Worm (Caenorhabditis elegans): ENCODE data around the gene lec-6.

Gene lec-6

ce11 chrIII:600316-600932 is at the start of gene lec-6:
lec-6 (minus strand) TSS chrIII:600366.
- TF ChIP-seq W03F9.2 (tag; optimal IDR thresholded peaks at IDR 0.05) (no peak), dao-5 (tag; optimal IDR thresholded peaks at IDR 0.05) (no peak), him-1 (tag; optimal IDR thresholded peaks at IDR 0.05) (no peak)

ce11 chrIII:649935-650334 is 49.8 kb upstream of the lec-6 start:
- TF ChIP-seq dao-5 (tag; optimal IDR thresholded peaks at IDR 0.05) = no peak
- no peak for TF ChIP-seq W03F9.2 (tag; optimal IDR thresholded peaks at IDR 0.05)
- no peak for TF ChIP-seq him-1 (tag; optimal IDR thresholded peaks at IDR 0.05)

- TF ChIP-seq W03F9.2 (tag; optimal IDR thresholded peaks at IDR 0.05) (no peak), dao-5 (tag; optimal IDR thresholded peaks at IDR 0.05) (no peak), him-1 (tag; optimal IDR thresholded peaks at IDR 0.05) (no peak)
Observed at ce11 chrIII:647248-647647, 47.1 kb upstream of the lec-6 start.

- TF ChIP-seq dao-5 (tag; optimal IDR thresholded peaks at IDR 0.05) (no peak), W03F9.2 (tag; optimal IDR thresholded peaks at IDR 0.05) (no peak), him-1 (tag; optimal IDR thresholded peaks at IDR 0.05) (no peak)
Observed at ce11 chrIII:646454-646853, 46.3 kb upstream of the lec-6 start, which contains the start of gene orai-1. orai-1 (plus strand) TSS chrIII:646754.

ce11 chrIII:644660-645059 is 44.5 kb upstream of the lec-6 start:
- TF ChIP-seq W03F9.2 (tag; optimal IDR thresholded peaks at IDR 0.05) = no peak
- no peak for TF ChIP-seq dao-5 (tag; optimal IDR thresholded peaks at IDR 0.05)
- no peak for TF ChIP-seq him-1 (tag; optimal IDR thresholded peaks at IDR 0.05)

- TF ChIP-seq him-1 (tag; optimal IDR thresholded peaks at IDR 0.05) (no peak), W03F9.2 (tag; optimal IDR thresholded peaks at IDR 0.05) (no peak), dao-5 (tag; optimal IDR thresholded peaks at IDR 0.05) (no peak)
Observed at ce11 chrIII:641759-642158, 41.6 kb upstream of the lec-6 start, which contains the start of gene W06E11.1. W06E11.1 (plus strand) TSS chrIII:642059.

- TF ChIP-seq him-1 (tag; optimal IDR thresholded peaks at IDR 0.05) (no peak), W03F9.2 (tag; optimal IDR thresholded peaks at IDR 0.05) (peak; percentile 76), dao-5 (tag; optimal IDR thresholded peaks at IDR 0.05) (no peak)
Observed at ce11 chrIII:640198-640803, 40.1 kb upstream of the lec-6 start, which contains the start of the genes tag-266 and tag-267. tag-266 (minus strand) TSS chrIII:640226. tag-267 (plus strand) TSS chrIII:640790.

ce11 chrIII:638319-638718 is 38.2 kb upstream of the lec-6 start, which contains the start of gene sbds-1:
sbds-1 (minus strand) TSS chrIII:638419.
- no peak for TF ChIP-seq dao-5 (tag; optimal IDR thresholded peaks at IDR 0.05)
- no peak for TF ChIP-seq W03F9.2 (tag; optimal IDR thresholded peaks at IDR 0.05)
- TF ChIP-seq him-1 (tag; optimal IDR thresholded peaks at IDR 0.05) = no peak

ce11 chrIII:636067-636466 is 35.9 kb upstream of the lec-6 start, which contains the start of gene T19C3.7:
T19C3.7 (minus strand) TSS chrIII:636167.
- TF ChIP-seq W03F9.2 (tag; optimal IDR thresholded peaks at IDR 0.05) (no peak), dao-5 (tag; optimal IDR thresholded peaks at IDR 0.05) (no peak), him-1 (tag; optimal IDR thresholded peaks at IDR 0.05) (no peak)

- TF ChIP-seq him-1 (tag; optimal IDR thresholded peaks at IDR 0.05) = no peak
- TF ChIP-seq W03F9.2 (tag; optimal IDR thresholded peaks at IDR 0.05) = peak; percentile 19
- TF ChIP-seq dao-5 (tag; optimal IDR thresholded peaks at IDR 0.05) = no peak
Observed at ce11 chrIII:634618-635017, 34.5 kb upstream of the lec-6 start, which contains the start of gene fem-2. fem-2 (minus strand) TSS chrIII:634626.

- TF ChIP-seq dao-5 (tag; optimal IDR thresholded peaks at IDR 0.05) = no peak
Observed at ce11 chrIII:631421-631820, 31.3 kb upstream of the lec-6 start, which contains the start of gene T19C3.6. T19C3.6 (minus strand) TSS chrIII:631521.

- no peak for TF ChIP-seq dao-5 (tag; optimal IDR thresholded peaks at IDR 0.05)
- no peak for TF ChIP-seq W03F9.2 (tag; optimal IDR thresholded peaks at IDR 0.05)
- TF ChIP-seq him-1 (tag; optimal IDR thresholded peaks at IDR 0.05) = no peak
Observed at ce11 chrIII:627838-628237, 27.7 kb upstream of the lec-6 start, which contains the start of gene T19C3.5. T19C3.5 (minus strand) TSS chrIII:627938.

- TF ChIP-seq dao-5 (tag; optimal IDR thresholded peaks at IDR 0.05) = no peak
- TF ChIP-seq W03F9.2 (tag; optimal IDR thresholded peaks at IDR 0.05) = no peak
- TF ChIP-seq him-1 (tag; optimal IDR thresholded peaks at IDR 0.05) = no peak
Observed at ce11 chrIII:626091-626490, 25.9 kb upstream of the lec-6 start.

- TF ChIP-seq W03F9.2 (tag; optimal IDR thresholded peaks at IDR 0.05) = peak; percentile 59
- no peak for TF ChIP-seq dao-5 (tag; optimal IDR thresholded peaks at IDR 0.05)
- TF ChIP-seq him-1 (tag; optimal IDR thresholded peaks at IDR 0.05) = peak; percentile 15
Observed at ce11 chrIII:623754-624153, 23.6 kb upstream of the lec-6 start.
